Worm (Caenorhabditis elegans) whole organism, midembryonic: ENCODE data around the gene F41F3.3.

Source experiments
- T22C8.4 ChIP-seq: fragments of 200-800 bp; sonication (Bioruptor generic); IDR thresholded peaks from 2 replicates; pipeline ENCODE4 v1.3.6; 2022; ENCODE audit warnings: missing genetic modification characterization, missing compliant biosample characterization
- cog-1 ChIP-seq: sonication (generic microtip); optimal IDR thresholded peaks from 2 replicates; lab custom pipeline; 2016; ENCODE audit warnings: missing genetic modification characterization, missing compliant biosample characterization
- flt-1 ChIP-seq: fragments of 200-800 bp; sonication (Bioruptor generic); IDR thresholded peaks from 2 replicates; pipeline ENCODE4 v1.3.6; 2022; ENCODE audit warnings: missing genetic modification characterization, missing compliant biosample characterization
- klf-2 ChIP-seq: fragments of 200-800 bp; sonication (Bioruptor generic); conservative IDR thresholded peaks from 2 replicates; pipeline ENCODE4 v1.3.6; 2022; ENCODE audit warnings: missing genetic modification reagents, missing genetic modification characterization, missing compliant biosample characterization
- med-1 ChIP-seq: sonication (generic microtip); optimal IDR thresholded peaks from 2 replicates; lab custom pipeline; 2017; ENCODE audit warnings: missing genetic modification characterization, mild to moderate bottlenecking, missing compliant biosample characterization, antibody characterized with exemption, missing genetic modification reagents; ENCODE audit not compliant: insufficient read depth
- ref-1 ChIP-seq: fragments of 200-800 bp; sonication (Bioruptor generic); conservative IDR thresholded peaks from 2 replicates; pipeline ENCODE4 v1.3.6; 2022; ENCODE audit warnings: missing genetic modification reagents, missing genetic modification characterization, missing compliant biosample characterization
- tab-1 ChIP-seq: fragments of 200-800 bp; sonication (Bioruptor generic); IDR thresholded peaks from 2 replicates; pipeline ENCODE4 v1.3.6; 2022; ENCODE audit warnings: missing genetic modification characterization, missing compliant biosample characterization
- ztf-23 ChIP-seq: fragments of 200-800 bp; sonication (Bioruptor generic); IDR thresholded peaks from 2 replicates; pipeline ENCODE4 v1.3.6; 2022; ENCODE audit warnings: missing genetic modification reagents, missing genetic modification characterization, missing compliant biosample characterization
- ztf-29 ChIP-seq: fragments of 200-800 bp; sonication (Bioruptor generic); IDR thresholded peaks from 2 replicates; pipeline ENCODE4 v1.3.6; 2022; ENCODE audit warnings: missing genetic modification reagents, missing genetic modification characterization, missing compliant biosample characterization

Gene F41F3.3

ce11 chrV:4653871-4654605, 6.0 kb upstream of the F41F3.3 start, which contains the start of the genes col-139 and F41F3.1:
TSS of gene col-139 (minus strand) at chrV:4653971.
TSS of gene F41F3.1 (plus strand) at chrV:4654555.
- no peak for TF ChIP-seq med-1 (GFP tag; lab: Kevin White, UChicago)
- TF ChIP-seq T22C8.4, result no peak
- no peak for TF ChIP-seq ztf-23 (GFP tag; lab: Robert Waterston, UW)
- TF ChIP-seq ref-1, result no peak
- no peak for TF ChIP-seq tab-1 (GFP tag; lab: Robert Waterston, UW)

- no peak for TF ChIP-seq T22C8.4
- no peak for TF ChIP-seq ztf-29 (GFP tag; lab: Robert Waterston, UW)
- no peak for TF ChIP-seq ref-1
- TF ChIP-seq klf-2 (GFP tag; lab: Robert Waterston, UW), result no peak
- TF ChIP-seq med-1 (GFP tag; lab: Kevin White, UChicago), result no peak
- no peak for TF ChIP-seq ztf-23 (GFP tag; lab: Robert Waterston, UW)
- TF ChIP-seq tab-1 (GFP tag; lab: Robert Waterston, UW), result no peak
- no peak for TF ChIP-seq cog-1 (tag; lab: Kevin White, UChicago)
- no peak for TF ChIP-seq flt-1
Observed at ce11 chrV:4653093-4653492, 5.1 kb upstream of the F41F3.3 start.

- TF ChIP-seq med-1 (GFP tag; lab: Kevin White, UChicago), result no peak
- TF ChIP-seq klf-2 (GFP tag; lab: Robert Waterston, UW), result no peak
- TF ChIP-seq ref-1, result no peak
- no peak for TF ChIP-seq ztf-23 (GFP tag; lab: Robert Waterston, UW)
- TF ChIP-seq ztf-29 (GFP tag; lab: Robert Waterston, UW), result no peak
- no peak for TF ChIP-seq flt-1
- TF ChIP-seq cog-1 (tag; lab: Kevin White, UChicago), result no peak
- TF ChIP-seq tab-1 (GFP tag; lab: Robert Waterston, UW), result no peak
- TF ChIP-seq T22C8.4, result no peak
Observed at ce11 chrV:4651480-4651879, 3.4 kb upstream of the F41F3.3 start.

ce11 chrV:4649649-4650384, 1.8 kb upstream of the F41F3.3 start:
- TF ChIP-seq ztf-23 (GFP tag; lab: Robert Waterston, UW), result no peak
- no peak for TF ChIP-seq ztf-29 (GFP tag; lab: Robert Waterston, UW)
- TF ChIP-seq klf-2 (GFP tag; lab: Robert Waterston, UW), result no peak
- no peak for TF ChIP-seq flt-1
- no peak for TF ChIP-seq med-1 (GFP tag; lab: Kevin White, UChicago)
- TF ChIP-seq cog-1 (tag; lab: Kevin White, UChicago), result no peak

- TF ChIP-seq ref-1, result no peak
- TF ChIP-seq ztf-23 (GFP tag; lab: Robert Waterston, UW), result no peak
- no peak for TF ChIP-seq cog-1 (tag; lab: Kevin White, UChicago)
- TF ChIP-seq klf-2 (GFP tag; lab: Robert Waterston, UW), result no peak
- no peak for TF ChIP-seq ztf-29 (GFP tag; lab: Robert Waterston, UW)
- TF ChIP-seq flt-1, result no peak
- TF ChIP-seq med-1 (GFP tag; lab: Kevin White, UChicago), result no peak
- no peak for TF ChIP-seq tab-1 (GFP tag; lab: Robert Waterston, UW)
- no peak for TF ChIP-seq T22C8.4
Observed at ce11 chrV:4648527-4648926, 488 bp upstream of the F41F3.3 start, which contains the start of gene F41F3.8. TSS of gene F41F3.8 (plus strand) at chrV:4648827.

- TF ChIP-seq cog-1 (tag; lab: Kevin White, UChicago) (no peak), ref-1 (no peak), med-1 (GFP tag; lab: Kevin White, UChicago) (no peak), flt-1 (no peak), ztf-29 (GFP tag; lab: Robert Waterston, UW) (no peak), T22C8.4 (no peak)
Observed at ce11 chrV:4647279-4647819, 690 bp downstream of the F41F3.3 start.

ce11 chrV:4642691-4643090, 5.3 kb downstream of the F41F3.3 start, which contains the start of gene soc-1:
TSS of gene soc-1 (plus strand) at chrV:4642952.
- no peak for TF ChIP-seq ztf-23 (GFP tag; lab: Robert Waterston, UW)
- no peak for TF ChIP-seq ref-1
- TF ChIP-seq T22C8.4, result no peak
- TF ChIP-seq cog-1 (tag; lab: Kevin White, UChicago), result no peak
- TF ChIP-seq ztf-29 (GFP tag; lab: Robert Waterston, UW), result no peak
- TF ChIP-seq med-1 (GFP tag; lab: Kevin White, UChicago), result no peak
- TF ChIP-seq flt-1, result no peak
- no peak for TF ChIP-seq tab-1 (GFP tag; lab: Robert Waterston, UW)
- TF ChIP-seq klf-2 (GFP tag; lab: Robert Waterston, UW), result no peak

- no peak for TF ChIP-seq T22C8.4
- no peak for TF ChIP-seq med-1 (GFP tag; lab: Kevin White, UChicago)
- no peak for TF ChIP-seq ref-1
Observed at ce11 chrV:4640501-4641150, 7.4 kb downstream of the F41F3.3 start.

ce11 chrV:4637153-4637552, 10.9 kb downstream of the F41F3.3 start:
- TF ChIP-seq ztf-29 (GFP tag; lab: Robert Waterston, UW) (no peak), cog-1 (tag; lab: Kevin White, UChicago) (no peak), T22C8.4 (no peak), klf-2 (GFP tag; lab: Robert Waterston, UW) (no peak), ztf-23 (GFP tag; lab: Robert Waterston, UW) (no peak), tab-1 (GFP tag; lab: Robert Waterston, UW) (no peak), med-1 (GFP tag; lab: Kevin White, UChicago) (no peak), flt-1 (no peak), ref-1 (no peak)
